Fruit fly (Drosophila melanogaster) whole organism, prepupa: ENCODE results near the gene Oscillin.

Experiments
- Blimp-1 ChIP-seq: fragments of 200-800 bp; sonication (Bioruptor generic); optimal IDR thresholded peaks from 3 replicates; lab custom pipeline; 2017; ENCODE audit warnings: missing biosample characterization, missing genetic modification characterization, mild to moderate bottlenecking, moderate library complexity, missing genetic modification reagents
- CG11294 ChIP-seq: fragments of 200-800 bp; sonication (Bioruptor generic); IDR thresholded peaks from 2 replicates; pipeline ENCODE4 v1.3.6; 2022; ENCODE audit warnings: missing biosample characterization, missing genetic modification characterization
- CG16779 ChIP-seq: fragments of 200-800 bp; sonication (Bioruptor generic); optimal IDR thresholded peaks from 3 replicates; lab custom pipeline; 2017; ENCODE audit warnings: missing biosample characterization, mild to moderate bottlenecking, missing genetic modification characterization
- CG32006 ChIP-seq: fragments of 200-800 bp; sonication (Bioruptor generic); optimal IDR thresholded peaks from 3 replicates; lab custom pipeline; 2017; ENCODE audit warnings: missing biosample characterization, mild to moderate bottlenecking, missing genetic modification characterization
- CG6163 ChIP-seq: fragments of 200-800 bp; sonication (Bioruptor generic); IDR thresholded peaks from 3 replicates; pipeline ENCODE4 v1.3.6; 2022; ENCODE audit warnings: missing biosample characterization, missing genetic modification characterization
- CG6276 ChIP-seq: fragments of 200-800 bp; sonication (Bioruptor generic); optimal IDR thresholded peaks from 2 replicates; lab custom pipeline; 2017; ENCODE audit warnings: missing biosample characterization, mild to moderate bottlenecking, missing genetic modification characterization
- CG6792 ChIP-seq: fragments of 200-800 bp; sonication (Bioruptor generic); optimal IDR thresholded peaks from 3 replicates; lab custom pipeline; 2016; ENCODE audit warnings: missing biosample characterization, missing genetic modification characterization
- OdsH ChIP-seq: fragments of 200-800 bp; sonication (Bioruptor generic); optimal IDR thresholded peaks from 3 replicates; lab custom pipeline; 2016; ENCODE audit warnings: missing biosample characterization, missing genetic modification characterization
- fd59A ChIP-seq: fragments of 200-800 bp; sonication (Bioruptor generic); optimal IDR thresholded peaks from 2 replicates; lab custom pipeline; 2017; ENCODE audit warnings: missing biosample characterization, mild to moderate bottlenecking, missing genetic modification characterization, missing genetic modification reagents
- svp ChIP-seq: fragments of 200-800 bp; sonication (Bioruptor generic); peaks from one replicate; lab custom pipeline; 2016; ENCODE audit warnings: missing biosample characterization, missing genetic modification characterization

- TF ChIP-seq CG16779 (tag; lab: Kevin White, UChicago) = peak; percentile 12
- no peak for TF ChIP-seq CG11294 (GFP tag; lab: Robert Waterston, UW)
- peak; percentile 55 for TF ChIP-seq fd59A (GFP tag; lab: Kevin White, UChicago)
- TF ChIP-seq CG6276 = no peak
- peak; percentile 87 for TF ChIP-seq svp
- no peak for TF ChIP-seq CG6163 (GFP tag; lab: Robert Waterston, UW)
- TF ChIP-seq CG6792 (GFP tag; lab: Kevin White, UChicago) = peak; percentile 57
- TF ChIP-seq OdsH (GFP tag; lab: Kevin White, UChicago) = peak; percentile 42
- TF ChIP-seq CG32006 = peak; percentile 53
- peak; percentile 48 for TF ChIP-seq Blimp-1
Observed at dm6 chr2L:5501335-5501734, 45.6 kb upstream of the Oscillin start.
